Worm (Caenorhabditis elegans) whole organism, L4 larva: Measurements from ENCODE around the gene srbc-8.

ENCODE experiments used
- aha-1 ChIP-seq: fragments of 150-350 bp; peaks from one replicate; lab custom pipeline; 2014; ENCODE audit warnings: missing biosample characterization, missing genetic modification characterization
- arid-1 ChIP-seq: fragments of 200-800 bp; sonication (Bioruptor generic); conservative IDR thresholded peaks from 2 replicates; pipeline ENCODE4 v1.3.6; 2022; ENCODE audit warnings: missing genetic modification reagents, missing genetic modification characterization, missing compliant biosample characterization
- ces-1 ChIP-seq: fragments of 150-350 bp; sonication (generic microtip); optimal IDR thresholded peaks from 4 replicates; lab custom pipeline; 2014; ENCODE audit warnings: missing biosample characterization, missing genetic modification reagents, missing genetic modification characterization
- daf-16 ChIP-seq, 3 experiments: sonication (generic microtip); optimal IDR thresholded peaks; 2 replicates each; lab custom pipeline; 2016 to 2017; ENCODE audit warnings: missing genetic modification characterization in 3 of 3, missing genetic modification reagents in 3 of 3, mild to moderate bottlenecking in 2 of 3, missing compliant biosample characterization in 2 of 3, missing biosample characterization in 1 of 3, moderate library complexity in 1 of 3
- lin-13 ChIP-seq: fragments of 150-350 bp; optimal IDR thresholded peaks from 2 replicates; lab custom pipeline; 2014; ENCODE audit warnings: missing biosample characterization, missing genetic modification reagents, missing genetic modification characterization
- nhr-102 ChIP-seq: sonication (generic microtip); optimal IDR thresholded peaks from 2 replicates; lab custom pipeline; 2016; ENCODE audit warnings: mild to moderate bottlenecking, missing genetic modification characterization, moderate library complexity, missing compliant biosample characterization
- nhr-11 ChIP-seq: fragments of 150-350 bp; optimal IDR thresholded peaks from 2 replicates; lab custom pipeline; 2014; ENCODE audit warnings: missing biosample characterization, missing genetic modification characterization
- nhr-237 ChIP-seq: sonication (generic microtip); optimal IDR thresholded peaks from 2 replicates; lab custom pipeline; 2017; ENCODE audit warnings: missing biosample characterization, missing genetic modification characterization
- nhr-77 ChIP-seq: fragments of 150-350 bp; optimal IDR thresholded peaks from 2 replicates; lab custom pipeline; 2014; ENCODE audit warnings: missing biosample characterization, missing genetic modification characterization
- pha-4 ChIP-seq, 2 experiments: fragments of 150-350 bp in 1 of 2; fragments of 200-800 bp in 1 of 2; sonication (Bioruptor generic) in 1 of 2; IDR thresholded peaks in 1 of 2; optimal IDR thresholded peaks in 1 of 2; 2 replicates each; pipeline versions ENCODE4 v1.3.6 to Lab custom; 2014 to 2022; ENCODE audit warnings: missing genetic modification characterization in 2 of 2, missing genetic modification reagents in 2 of 2, missing biosample characterization in 1 of 2, missing compliant biosample characterization in 1 of 2
- rbr-2 ChIP-seq: sonication (generic microtip); optimal IDR thresholded peaks from 2 replicates; lab custom pipeline; 2016; ENCODE audit warnings: missing genotype, missing genetic modification characterization, missing compliant biosample characterization

DNA sequence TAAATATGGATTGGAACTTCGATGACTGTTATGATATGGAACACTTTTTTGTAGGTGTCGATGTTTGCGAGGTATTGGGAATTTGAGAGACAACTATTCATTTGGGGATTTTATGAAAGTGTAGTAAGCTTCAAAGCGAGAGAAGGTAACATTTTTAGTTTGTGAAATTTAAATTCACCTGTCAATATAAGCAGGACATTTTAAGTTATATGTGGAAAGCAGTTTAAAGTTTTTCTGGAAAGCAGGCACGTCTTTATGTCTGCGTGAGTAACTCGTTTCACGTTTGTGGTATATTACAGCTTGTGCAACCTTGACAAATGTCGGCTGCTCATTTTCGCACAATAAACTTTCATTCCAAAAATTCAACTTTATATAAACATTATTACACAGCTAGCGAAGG, 19.4 kb upstream of the srbc-8 start, which contains the start of gene srh-229:
- TF ChIP-seq nhr-77 (tag; lab: Kevin White, UChicago) (no peak), rbr-2 (tag; lab: Kevin White, UChicago) (no peak), daf-16 (GFP tag; optimal IDR thresholded peaks at IDR 0.05; lab: Kevin White, UChicago) (no peak), daf-16 (tag; optimal IDR thresholded peaks at IDR 0.05; lab: Kevin White, UChicago) (no peak), aha-1 (no peak), lin-13 (GFP tag; lab: Kevin White, UChicago) (no peak), pha-4 (GFP tag; IDR thresholded peaks at IDR 0.05; lab: Robert Waterston, UW) (no peak), pha-4 (tag; optimal IDR thresholded peaks at IDR 0.05; lab: Kevin White, UChicago) (no peak), nhr-11 (no peak), arid-1 (GFP tag; lab: Robert Waterston, UW) (no peak), nhr-237 (tag; lab: Kevin White, UChicago) (no peak), ces-1 (no peak), nhr-102 (tag; lab: Kevin White, UChicago) (no peak)
